Worm (Caenorhabditis elegans) whole organism, L1 larva: Measurements from ENCODE around the gene Y11D7A.5.

Experiments
- elt-3 ChIP-seq, 6 experiments: fragments of 150-350 bp in 1 of 6; sonication (generic microtip); optimal IDR thresholded peaks; 2 replicates each; lab custom pipeline; 2017 to 2018; ENCODE audit warnings: missing biosample characterization in 6 of 6, missing genetic modification characterization in 6 of 6, inconsistent platforms in 1 of 6
- mep-1 ChIP-seq: fragments of 150-350 bp; optimal IDR thresholded peaks from 2 replicates; lab custom pipeline; 2014; ENCODE audit warnings: missing biosample characterization, missing genetic modification characterization
- nhr-12 ChIP-seq: sonication (generic microtip); optimal IDR thresholded peaks from 2 replicates; lab custom pipeline; 2017; ENCODE audit warnings: missing biosample characterization, missing genetic modification characterization
- nhr-90 ChIP-seq: sonication (generic microtip); optimal IDR thresholded peaks from 2 replicates; lab custom pipeline; 2016; ENCODE audit warnings: mild to moderate bottlenecking, missing genetic modification characterization, missing compliant biosample characterization; ENCODE audit not compliant: poor library complexity
- skn-1 ChIP-seq: fragments of 150-350 bp; optimal IDR thresholded peaks from 2 replicates; lab custom pipeline; 2014; ENCODE audit warnings: missing biosample characterization, missing genetic modification characterization
- sptf-1 ChIP-seq: fragments of 150-350 bp; optimal IDR thresholded peaks from 2 replicates; lab custom pipeline; 2014; ENCODE audit warnings: missing biosample characterization, missing genetic modification characterization

ce11 chrIV:9210841-9211240, 34.5 kb downstream of the Y11D7A.5 start:
- TF ChIP-seq mep-1: no peak
- TF ChIP-seq skn-1 (tag; lab: Kevin White, UChicago): no peak
- no peak for TF ChIP-seq sptf-1 (tag; lab: Kevin White, UChicago)
- no peak for TF ChIP-seq elt-3 (tag; optimal IDR thresholded peaks at IDR 0.05; lab: Kevin White, UChicago)
- no peak for TF ChIP-seq nhr-12 (tag; lab: Kevin White, UChicago)
- TF ChIP-seq nhr-90: no peak
